Fruit fly (Drosophila melanogaster) whole organism, adult: ENCODE results near the gene Charon.

Experiments
- CG12768 ChIP-seq: fragments of 200-800 bp; sonication (Bioruptor generic); optimal IDR thresholded peaks from 2 replicates; lab custom pipeline; 2017; ENCODE audit warnings: missing biosample characterization, missing genetic modification characterization, mild to moderate bottlenecking, moderate library complexity, missing genetic modification reagents
- CG14711 ChIP-seq: fragments of 200-800 bp; sonication (Bioruptor generic); optimal IDR thresholded peaks from 2 replicates; lab custom pipeline; 2018; ENCODE audit warnings: missing biosample characterization, mild to moderate bottlenecking, missing genetic modification characterization, moderate library complexity
- CG1620 ChIP-seq: fragments of 200-800 bp; sonication (Bioruptor generic); optimal IDR thresholded peaks from 2 replicates; lab custom pipeline; 2016; ENCODE audit warnings: missing biosample characterization, missing genetic modification characterization
- CG7045 ChIP-seq: fragments of 200-800 bp; sonication (Bioruptor generic); optimal IDR thresholded peaks from 2 replicates; lab custom pipeline; 2017; ENCODE audit warnings: missing biosample characterization, mild to moderate bottlenecking, missing genetic modification characterization
- Clk ChIP-seq: fragments of 200-800 bp; sonication (Bioruptor generic); optimal IDR thresholded peaks from 2 replicates; lab custom pipeline; 2017; ENCODE audit warnings: missing biosample characterization, missing genetic modification characterization
- Hr96 ChIP-seq: fragments of 200-800 bp; sonication (Bioruptor generic); optimal IDR thresholded peaks from 2 replicates; lab custom pipeline; 2016; ENCODE audit warnings: missing biosample characterization, missing genetic modification characterization
- Mnt ChIP-seq: fragments of 200-800 bp; sonication (Bioruptor generic); optimal IDR thresholded peaks from 2 replicates; lab custom pipeline; 2016; ENCODE audit warnings: missing biosample characterization, mild to moderate bottlenecking, missing genetic modification characterization
- cnc ChIP-seq, 2 experiments: fragments of >200 bp; optimal IDR thresholded peaks; 2 replicates each; lab custom pipeline; 2017
- kay ChIP-seq: fragments of 200-800 bp; sonication (Bioruptor generic); peaks from one replicate; lab custom pipeline; 2016; ENCODE audit warnings: missing biosample characterization, missing genetic modification characterization, borderline replicate concordance
- ovo ChIP-seq: fragments of 200-800 bp; sonication (Bioruptor generic); optimal IDR thresholded peaks from 2 replicates; lab custom pipeline; 2016; ENCODE audit warnings: missing biosample characterization, missing genetic modification characterization
- pad ChIP-seq: fragments of 200-800 bp; sonication (Bioruptor generic); optimal IDR thresholded peaks from 3 replicates; lab custom pipeline; 2017; ENCODE audit warnings: missing biosample characterization, missing genetic modification characterization, mild to moderate bottlenecking, moderate library complexity, missing genetic modification reagents
- tj ChIP-seq: fragments of 200-800 bp; sonication (Bioruptor generic); optimal IDR thresholded peaks from 3 replicates; lab custom pipeline; 2017; ENCODE audit warnings: missing biosample characterization, mild to moderate bottlenecking, missing genetic modification characterization, moderate library complexity
- toe ChIP-seq: fragments of 200-800 bp; sonication (Bioruptor generic); optimal IDR thresholded peaks from 2 replicates; lab custom pipeline; 2016; ENCODE audit warnings: missing biosample characterization, missing genetic modification characterization

DNA sequence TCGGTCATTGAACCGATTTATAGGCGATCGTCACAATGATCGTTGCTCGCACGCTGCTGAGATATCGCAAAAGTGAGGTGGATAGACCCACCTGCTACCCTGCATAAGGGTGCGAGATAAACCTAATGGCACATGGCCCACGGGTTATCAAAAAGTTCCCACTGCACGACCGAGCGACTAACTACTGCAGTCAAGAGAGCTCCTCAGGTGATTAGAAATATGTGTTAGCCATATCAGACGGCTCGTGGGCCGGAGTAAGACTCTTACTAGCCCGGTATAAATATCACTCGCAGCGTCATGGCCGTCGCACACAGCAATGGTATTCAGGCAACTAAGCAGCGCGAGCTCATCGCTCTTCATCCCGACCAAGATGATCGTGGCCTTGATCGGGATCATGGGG is 46.4 kb upstream of the Charon start, which contains the start of gene CG42329:
- TF ChIP-seq tj (GFP tag; lab: Kevin White, UChicago) (no peak), ovo (GFP tag; lab: Kevin White, UChicago) (no peak), pad (GFP tag; lab: Kevin White, UChicago) (no peak), toe (GFP tag; lab: Kevin White, UChicago) (no peak), CG1620 (no peak), CG7045 (GFP tag; lab: Kevin White, UChicago) (no peak), CG14711 (tag; lab: Kevin White, UChicago) (no peak), Mnt (peak; percentile 42), kay (no peak), Hr96 (GFP tag; lab: Kevin White, UChicago) (no peak), Clk (GFP tag; lab: Kevin White, UChicago) (no peak), CG12768 (GFP tag; lab: Kevin White, UChicago) (no peak), cnc (optimal IDR thresholded peaks at IDR 0.05; lab: Kevin White, UChicago) (no peak)
